Worm (Caenorhabditis elegans) whole organism, L4 larva: Measurements from ENCODE around the gene T22C8.6.

ENCODE experiments used
- Y105C5A.15 ChIP-seq: fragments of 200-800 bp; sonication (Bioruptor generic); IDR thresholded peaks from 2 replicates; pipeline ENCODE4 v1.3.6; 2022; ENCODE audit warnings: missing genetic modification characterization, missing compliant biosample characterization
- aha-1 ChIP-seq: fragments of 150-350 bp; peaks from one replicate; lab custom pipeline; 2014; ENCODE audit warnings: missing biosample characterization, missing genetic modification characterization
- ama-1 ChIP-seq: fragments of 150-350 bp; optimal IDR thresholded peaks from 2 replicates; lab custom pipeline; 2014; ENCODE audit warnings: inconsistent platforms, mixed read lengths
- madf-9 ChIP-seq: fragments of 200-800 bp; sonication (Bioruptor generic); conservative IDR thresholded peaks from 2 replicates; pipeline ENCODE4 v1.3.6; 2022; ENCODE audit warnings: missing genetic modification reagents, missing genetic modification characterization, missing compliant biosample characterization
- mxl-2 ChIP-seq: fragments of 200-800 bp; sonication (Bioruptor generic); conservative IDR thresholded peaks from 2 replicates; pipeline ENCODE4 v1.3.6; 2022; ENCODE audit warnings: missing genetic modification reagents, missing genetic modification characterization, missing compliant biosample characterization
- unc-39 ChIP-seq: sonication (generic microtip); optimal IDR thresholded peaks from 2 replicates; lab custom pipeline; 2017; ENCODE audit warnings: missing biosample characterization, missing genetic modification characterization

ce11 chrII:8648843-8649242, 18.8 kb upstream of the T22C8.6 start:
- no peak for TF ChIP-seq madf-9
- no peak for TF ChIP-seq unc-39 (tag; lab: Kevin White, UChicago)
- TF ChIP-seq Y105C5A.15: no peak
- TF ChIP-seq ama-1: no peak
- no peak for TF ChIP-seq mxl-2 (GFP tag; lab: Robert Waterston, UW)
- no peak for TF ChIP-seq aha-1 (tag; lab: Kevin White, UChicago)
